Fruit fly (Drosophila melanogaster) whole organism, pupa: ENCODE measurements around the gene rdgB.

Experiments used
- CG10348 ChIP-seq: fragments of 200-800 bp; sonication (Bioruptor generic); IDR thresholded peaks from 2 replicates; pipeline ENCODE4 v1.3.6; 2022; ENCODE audit warnings: missing biosample characterization, missing genetic modification characterization
- CG12605 ChIP-seq: fragments of 200-800 bp; sonication (Bioruptor generic); IDR thresholded peaks from 2 replicates; pipeline ENCODE4 v1.3.6; 2022; ENCODE audit warnings: missing biosample characterization, missing genetic modification characterization
- CG13204 ChIP-seq: fragments of 200-800 bp; sonication (Bioruptor generic); optimal IDR thresholded peaks from 2 replicates; lab custom pipeline; 2018; ENCODE audit warnings: missing biosample characterization, mild to moderate bottlenecking, missing genetic modification characterization, moderate library complexity
- CG14655 ChIP-seq: fragments of 200-800 bp; sonication (Bioruptor generic); optimal IDR thresholded peaks from 3 replicates; lab custom pipeline; 2017; ENCODE audit warnings: mild to moderate bottlenecking, missing biosample characterization, missing genetic modification reagents, missing genetic modification characterization
- CG15710 ChIP-seq: fragments of 200-800 bp; sonication (Bioruptor generic); optimal IDR thresholded peaks from 2 replicates; lab custom pipeline; 2018; ENCODE audit warnings: missing biosample characterization, mild to moderate bottlenecking, missing genetic modification characterization, moderate library complexity
- CG17806 ChIP-seq: fragments of 200-800 bp; sonication (Bioruptor generic); optimal IDR thresholded peaks from 2 replicates; lab custom pipeline; 2018; ENCODE audit warnings: missing biosample characterization, mild to moderate bottlenecking, missing genetic modification characterization, moderate library complexity
- CG32121 ChIP-seq: fragments of 200-800 bp; sonication (Bioruptor generic); IDR thresholded peaks from 2 replicates; pipeline ENCODE4 v1.3.6; 2022; ENCODE audit warnings: missing biosample characterization, missing genetic modification characterization
- CG34367 ChIP-seq: fragments of 200-800 bp; sonication (Bioruptor generic); optimal IDR thresholded peaks from 2 replicates; lab custom pipeline; 2018; ENCODE audit warnings: missing biosample characterization, mild to moderate bottlenecking, missing genetic modification characterization
- CG4496 ChIP-seq: fragments of 200-800 bp; sonication (Bioruptor generic); IDR thresholded peaks from 3 replicates; pipeline ENCODE4 v1.3.6; 2022; ENCODE audit warnings: missing biosample characterization, missing genetic modification characterization
- CG8159 ChIP-seq: fragments of 200-800 bp; sonication (Bioruptor generic); optimal IDR thresholded peaks from 3 replicates; lab custom pipeline; 2018; ENCODE audit warnings: missing biosample characterization, mild to moderate bottlenecking, missing genetic modification characterization, moderate library complexity
- CG8301 ChIP-seq: fragments of 200-800 bp; sonication (Bioruptor generic); optimal IDR thresholded peaks from 2 replicates; lab custom pipeline; 2018; ENCODE audit warnings: missing biosample characterization, mild to moderate bottlenecking, missing genetic modification characterization
- CG9948 ChIP-seq: fragments of 200-800 bp; sonication (Bioruptor generic); optimal IDR thresholded peaks from 2 replicates; lab custom pipeline; 2018; ENCODE audit warnings: missing biosample characterization, mild to moderate bottlenecking, missing genetic modification characterization, moderate library complexity
- D1 ChIP-seq: fragments of 200-800 bp; sonication (Bioruptor generic); optimal IDR thresholded peaks from 2 replicates; lab custom pipeline; 2018; ENCODE audit warnings: missing biosample characterization, mild to moderate bottlenecking, missing genetic modification characterization, moderate library complexity
- EcR ChIP-seq: fragments of 200-800 bp; sonication (Bioruptor generic); optimal IDR thresholded peaks from 3 replicates; lab custom pipeline; 2019; ENCODE audit warnings: missing biosample characterization, missing genetic modification characterization, mild to moderate bottlenecking, moderate library complexity, missing genetic modification reagents
- Ets98B ChIP-seq: fragments of 200-800 bp; sonication (Bioruptor generic); IDR thresholded peaks from 2 replicates; pipeline ENCODE4 v1.3.6; 2022; ENCODE audit warnings: missing biosample characterization, missing genetic modification characterization
- Pif1A ChIP-seq: fragments of 200-800 bp; sonication (Bioruptor generic); optimal IDR thresholded peaks from 3 replicates; lab custom pipeline; 2016; ENCODE audit warnings: missing biosample characterization, missing genetic modification characterization
- Pif1B ChIP-seq: fragments of 200-800 bp; sonication (Bioruptor generic); optimal IDR thresholded peaks from 3 replicates; lab custom pipeline; 2016; ENCODE audit warnings: missing biosample characterization, missing genetic modification characterization
- Snoo ChIP-seq: fragments of 200-800 bp; sonication (Bioruptor generic); optimal IDR thresholded peaks from 3 replicates; lab custom pipeline; 2017; ENCODE audit warnings: missing biosample characterization, mild to moderate bottlenecking, missing genetic modification characterization, inconsistent platforms
- fd96Ca ChIP-seq: fragments of 200-800 bp; sonication (Bioruptor generic); IDR thresholded peaks from 3 replicates; pipeline ENCODE4 v1.3.6; 2022; ENCODE audit warnings: missing biosample characterization, missing genetic modification characterization
- gl ChIP-seq: fragments of 200-800 bp; sonication (Bioruptor generic); optimal IDR thresholded peaks from 2 replicates; lab custom pipeline; 2018; ENCODE audit warnings: missing biosample characterization, mild to moderate bottlenecking, missing genetic modification characterization
- rn ChIP-seq: fragments of 200-800 bp; sonication (Bioruptor generic); IDR thresholded peaks from 2 replicates; pipeline ENCODE4 v1.3.6; 2022; ENCODE audit warnings: missing biosample characterization, missing genetic modification characterization

rdgB gene

dm6 chrX:13814058-13814457, 51.5 kb downstream of the rdgB start:
- TF ChIP-seq CG34367 (no peak), CG14655 (GFP tag; lab: Kevin White, UChicago) (no peak), fd96Ca (GFP tag; lab: Robert Waterston, UW) (no peak), CG13204 (no peak), CG32121 (no peak), EcR (GFP tag; lab: Kevin White, UChicago) (no peak), CG15710 (tag; lab: Kevin White, UChicago) (no peak), Ets98B (GFP tag; lab: Robert Waterston, UW) (no peak), Snoo (tag; lab: Kevin White, UChicago) (no peak), CG9948 (tag; lab: Kevin White, UChicago) (no peak)

dm6 chrX:13815526-13816173, 53.1 kb downstream of the rdgB start:
- TF ChIP-seq CG10348 (GFP tag; lab: Robert Waterston, UW) (peak; percentile 58), CG17806 (tag; lab: Kevin White, UChicago) (peak; percentile 59), CG8159 (tag; lab: Kevin White, UChicago) (peak; percentile 76), CG4496 (GFP tag; lab: Robert Waterston, UW) (peak; percentile 45; the same call in 2 of the 3 replicates), CG15710 (tag; lab: Kevin White, UChicago) (peak; percentile 73), CG13204 (peak; percentile 31), D1 (tag; lab: Kevin White, UChicago) (peak; percentile 52), Ets98B (GFP tag; lab: Robert Waterston, UW) (peak; percentile 77; the same call in 1 of the 2 replicates), Pif1B (GFP tag; lab: Kevin White, UChicago) (peak; percentile 38), CG32121 (peak; percentile 77), EcR (GFP tag; lab: Kevin White, UChicago) (no peak), gl (tag; lab: Kevin White, UChicago) (no peak), fd96Ca (GFP tag; lab: Robert Waterston, UW) (peak; percentile 80), Snoo (tag; lab: Kevin White, UChicago) (peak; percentile 71), CG8301 (tag; lab: Kevin White, UChicago) (peak; percentile 86), Pif1A (GFP tag; lab: Kevin White, UChicago) (peak; percentile 73), CG12605 (GFP tag; lab: Robert Waterston, UW) (peak; percentile 52), rn (peak; percentile 41; the same call in 1 of the 2 replicates), CG14655 (GFP tag; lab: Kevin White, UChicago) (peak; percentile 89), CG34367 (peak; percentile 58), CG9948 (tag; lab: Kevin White, UChicago) (peak; percentile 72)
- TF ChIP-seq, all 21 proteins: peak for 19

DNA sequence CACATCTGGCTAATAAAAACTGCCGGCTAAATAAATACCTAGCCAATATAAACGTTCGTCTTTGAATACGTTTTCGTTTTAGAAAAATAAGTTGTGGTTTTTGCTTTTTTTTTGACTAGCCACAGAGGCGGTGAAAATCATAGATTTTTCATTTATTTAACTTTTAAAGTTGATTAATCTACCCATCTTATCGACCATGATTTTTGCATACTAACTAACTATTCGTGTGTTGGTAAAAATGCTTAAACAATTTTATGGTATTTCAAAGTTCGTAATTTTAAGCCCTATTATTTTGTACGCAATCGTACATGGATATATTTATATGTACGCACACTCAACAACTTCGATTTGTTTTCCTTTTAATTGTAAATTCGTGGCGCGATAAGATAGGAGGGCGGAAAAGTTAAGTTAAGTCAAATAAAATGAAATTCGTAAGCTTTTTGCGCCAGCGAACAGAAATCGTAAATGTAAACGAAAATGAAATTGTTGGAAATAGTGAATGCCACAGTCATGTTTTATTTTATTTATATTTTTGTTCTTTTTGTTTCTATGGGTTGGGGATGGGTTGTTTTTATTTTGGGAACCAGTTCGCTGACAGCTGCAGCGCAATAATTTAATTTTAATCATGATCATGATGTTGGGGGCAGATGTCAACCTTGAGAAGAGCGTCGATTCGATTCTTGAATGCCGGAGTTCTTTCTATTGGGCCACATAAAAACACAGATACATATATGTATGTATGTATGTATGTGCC, 55.0 kb downstream of the rdgB start:
- no peak for TF ChIP-seq CG17806 (tag; lab: Kevin White, UChicago)
- peak; percentile 42; the same call in 1 of the 2 replicates for TF ChIP-seq CG12605 (GFP tag; lab: Robert Waterston, UW)
- peak; percentile 40; the same call in 1 of the 3 replicates for TF ChIP-seq CG4496 (GFP tag; lab: Robert Waterston, UW)
- no peak for TF ChIP-seq CG8159 (tag; lab: Kevin White, UChicago)
- TF ChIP-seq Pif1B (GFP tag; lab: Kevin White, UChicago), result peak; percentile 4
- TF ChIP-seq D1 (tag; lab: Kevin White, UChicago), result no peak
- TF ChIP-seq Ets98B (GFP tag; lab: Robert Waterston, UW), result peak; percentile 56; the same call in 1 of the 2 replicates
- no peak for TF ChIP-seq gl (tag; lab: Kevin White, UChicago)
- TF ChIP-seq CG8301 (tag; lab: Kevin White, UChicago), result peak; percentile 20
- no peak for TF ChIP-seq EcR (GFP tag; lab: Kevin White, UChicago)
- TF ChIP-seq CG9948 (tag; lab: Kevin White, UChicago), result no peak
- TF ChIP-seq CG32121, result peak; percentile 56

DNA sequence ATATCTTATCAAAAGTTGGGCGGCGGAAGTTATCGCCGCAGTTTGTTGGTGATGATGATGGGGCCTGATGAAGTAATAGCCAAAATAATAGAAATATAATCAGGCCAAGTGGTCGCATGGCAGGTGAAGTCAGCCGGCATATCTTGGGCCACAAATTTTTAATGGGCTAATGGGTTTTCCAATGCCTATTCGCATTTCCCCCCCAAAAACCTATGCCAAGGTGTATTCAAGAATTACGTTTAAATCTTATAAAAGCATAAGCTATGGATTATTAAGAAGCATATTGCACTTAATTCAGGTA, 55.6 kb downstream of the rdgB start:
- TF ChIP-seq CG34367 (no peak), Pif1B (GFP tag; lab: Kevin White, UChicago) (no peak), CG10348 (GFP tag; lab: Robert Waterston, UW) (no peak), fd96Ca (GFP tag; lab: Robert Waterston, UW) (no peak), CG8159 (tag; lab: Kevin White, UChicago) (no peak), CG15710 (tag; lab: Kevin White, UChicago) (no peak), D1 (tag; lab: Kevin White, UChicago) (no peak), CG32121 (no peak), gl (tag; lab: Kevin White, UChicago) (no peak), CG4496 (GFP tag; lab: Robert Waterston, UW) (no peak), CG12605 (GFP tag; lab: Robert Waterston, UW) (no peak), EcR (GFP tag; lab: Kevin White, UChicago) (no peak), CG9948 (tag; lab: Kevin White, UChicago) (no peak), CG17806 (tag; lab: Kevin White, UChicago) (no peak)
- TF ChIP-seq, all 21 proteins: peak for 0

- TF ChIP-seq Ets98B (GFP tag; lab: Robert Waterston, UW), result 0 out of 2 replicates have a peak, but pooled peaks have one; percentile 16
- no peak for TF ChIP-seq fd96Ca (GFP tag; lab: Robert Waterston, UW)
- peak; percentile 53 for TF ChIP-seq CG14655 (GFP tag; lab: Kevin White, UChicago)
- TF ChIP-seq CG10348 (GFP tag; lab: Robert Waterston, UW), result no peak
- TF ChIP-seq CG8301 (tag; lab: Kevin White, UChicago), result peak; percentile 15
- TF ChIP-seq CG12605 (GFP tag; lab: Robert Waterston, UW), result no peak
These were observed 56.3 kb downstream of the rdgB start for dm6 chrX:13818841-13819240.
